Fruit fly (Drosophila melanogaster) whole organism, embryonic: ENCODE results near the gene ZnT86D.
A peak's percentile ranks its signal among the peaks of the same experiment; 100 is the strongest.

ENCODE experiments used
- ATbp ChIP-seq: fragments of 200-800 bp; sonication (Bioruptor generic); optimal IDR thresholded peaks from 2 replicates; lab custom pipeline; 2017; ENCODE audit warnings: missing biosample characterization, mild to moderate bottlenecking, missing genetic modification characterization, missing genetic modification reagents
- Antp ChIP-seq: fragments of 200-800 bp; sonication (Bioruptor generic); optimal IDR thresholded peaks from 3 replicates; lab custom pipeline; 2016; ENCODE audit warnings: missing biosample characterization, missing genetic modification characterization
- Atf3 ChIP-seq: fragments of 200-800 bp; sonication (Bioruptor generic); optimal IDR thresholded peaks from 3 replicates; lab custom pipeline; 2016; ENCODE audit warnings: missing biosample characterization, missing genetic modification characterization
- Atf6 ChIP-seq: fragments of 200-800 bp; sonication (Bioruptor generic); IDR thresholded peaks from 2 replicates; pipeline ENCODE4 v1.3.6; 2022; ENCODE audit warnings: missing biosample characterization, missing genetic modification characterization
- Awh ChIP-seq: fragments of 200-800 bp; sonication (Bioruptor generic); IDR thresholded peaks from 2 replicates; pipeline ENCODE4, ENCODE4 v1.3.6; 2022; ENCODE audit warnings: missing biosample characterization, missing genetic modification characterization
- Bteb2 ChIP-seq: fragments of 200-800 bp; sonication (Bioruptor generic); optimal IDR thresholded peaks from 2 replicates; lab custom pipeline; 2016; ENCODE audit warnings: missing biosample characterization, missing genetic modification characterization
- CG10431 ChIP-seq: fragments of 200-800 bp; sonication (Bioruptor generic); optimal IDR thresholded peaks from 3 replicates; lab custom pipeline; 2018; ENCODE audit warnings: missing biosample characterization, mild to moderate bottlenecking, missing genetic modification characterization
- CG12071 ChIP-seq: fragments of 200-800 bp; sonication (Bioruptor generic); optimal IDR thresholded peaks from 3 replicates; lab custom pipeline; 2018; ENCODE audit warnings: missing biosample characterization, mild to moderate bottlenecking, missing genetic modification characterization
- CG12299 ChIP-seq: fragments of 200-800 bp; sonication (Bioruptor generic); optimal IDR thresholded peaks from 2 replicates; lab custom pipeline; 2018; ENCODE audit warnings: missing biosample characterization, mild to moderate bottlenecking, missing genetic modification characterization
- CG13123 ChIP-seq: fragments of 200-800 bp; sonication (Bioruptor generic); optimal IDR thresholded peaks from 2 replicates; lab custom pipeline; 2016; ENCODE audit warnings: missing biosample characterization, missing genetic modification characterization
- CG15479 ChIP-seq: fragments of 200-800 bp; sonication (Bioruptor generic); optimal IDR thresholded peaks from 3 replicates; lab custom pipeline; 2019; ENCODE audit warnings: missing biosample characterization, mild to moderate bottlenecking, missing genetic modification characterization, moderate library complexity
- CG16815 ChIP-seq: fragments of 200-800 bp; sonication (Bioruptor generic); optimal IDR thresholded peaks from 3 replicates; lab custom pipeline; 2017; ENCODE audit warnings: missing biosample characterization, mild to moderate bottlenecking, missing genetic modification characterization
- CG17802 ChIP-seq: fragments of 200-800 bp; sonication (Bioruptor generic); optimal IDR thresholded peaks from 2 replicates; lab custom pipeline; 2018; ENCODE audit warnings: missing biosample characterization, mild to moderate bottlenecking, missing genetic modification characterization, moderate library complexity
- CG17829 ChIP-seq: fragments of 200-800 bp; optimal IDR thresholded peaks from 2 replicates; lab custom pipeline; 2019; ENCODE audit warnings: missing biosample characterization, mild to moderate bottlenecking, missing genetic modification characterization, moderate library complexity
- CG2202 ChIP-seq: fragments of 200-800 bp; sonication (Bioruptor generic); optimal IDR thresholded peaks from 2 replicates; lab custom pipeline; 2018; ENCODE audit warnings: missing biosample characterization, mild to moderate bottlenecking, missing genetic modification characterization
- CG3065 ChIP-seq: fragments of 200-800 bp; sonication (Bioruptor generic); optimal IDR thresholded peaks from 2 replicates; lab custom pipeline; 2016; ENCODE audit warnings: missing biosample characterization, missing genetic modification characterization
- CG31441 ChIP-seq: fragments of 200-800 bp; sonication (Bioruptor generic); IDR thresholded peaks from 2 replicates; pipeline ENCODE4 v1.3.6; 2022; ENCODE audit warnings: missing biosample characterization, missing genetic modification characterization
- CG33213 ChIP-seq: fragments of 200-800 bp; sonication (Bioruptor generic); optimal IDR thresholded peaks from 3 replicates; lab custom pipeline; 2016; ENCODE audit warnings: missing biosample characterization, missing genetic modification characterization
- CG34422 ChIP-seq: fragments of 200-800 bp; sonication (Bioruptor generic); IDR thresholded peaks from 3 replicates; pipeline ENCODE4 v1.3.6; 2022; ENCODE audit warnings: missing biosample characterization, missing genetic modification characterization
- CG4617 ChIP-seq: fragments of 200-800 bp; sonication (Bioruptor generic); optimal IDR thresholded peaks from 3 replicates; lab custom pipeline; 2016; ENCODE audit warnings: missing biosample characterization, missing genetic modification characterization, borderline replicate concordance
- CG7357 ChIP-seq: fragments of 200-800 bp; sonication (Bioruptor generic); IDR thresholded peaks from 3 replicates; pipeline ENCODE4 v1.3.6; 2022; ENCODE audit warnings: missing biosample characterization, missing genetic modification characterization
- CG8089 ChIP-seq: fragments of 200-800 bp; sonication (Bioruptor generic); optimal IDR thresholded peaks from 3 replicates; lab custom pipeline; 2016; ENCODE audit warnings: missing biosample characterization, missing genetic modification characterization
- CG8944 ChIP-seq: fragments of 200-800 bp; sonication (Bioruptor generic); optimal IDR thresholded peaks from 3 replicates; lab custom pipeline; 2016; ENCODE audit warnings: missing biosample characterization, missing genetic modification characterization
- Dad ChIP-seq: fragments of 200-800 bp; sonication (Bioruptor generic); optimal IDR thresholded peaks from 3 replicates; lab custom pipeline; 2016; ENCODE audit warnings: missing biosample characterization, missing genetic modification characterization
- Dfd ChIP-seq, 2 experiments: fragments of >200 bp; optimal IDR thresholded peaks; 2 replicates each; lab custom pipeline; 2017; ENCODE audit warnings: missing biosample characterization in 2 of 2, missing genetic modification characterization in 2 of 2
- Dll ChIP-seq: fragments of 200-800 bp; sonication (Bioruptor generic); IDR thresholded peaks from 4 replicates; pipeline ENCODE4 v1.3.6; 2022; ENCODE audit warnings: missing biosample characterization, missing genetic modification characterization; ENCODE audit not compliant: partially characterized antibody
- Ets65A ChIP-seq: fragments of 200-800 bp; sonication (Bioruptor generic); peaks from one replicate; lab custom pipeline; 2016; ENCODE audit warnings: missing biosample characterization, missing genetic modification characterization
- MBD-R2 ChIP-seq: fragments of 200-800 bp; sonication (Bioruptor generic); IDR thresholded peaks from 2 replicates; pipeline ENCODE4 v1.3.6; 2022; ENCODE audit warnings: missing biosample characterization, missing genetic modification characterization
- Max ChIP-seq: fragments of 200-800 bp; sonication (Bioruptor generic); optimal IDR thresholded peaks from 2 replicates; lab custom pipeline; 2016; ENCODE audit warnings: missing biosample characterization, mild to moderate bottlenecking, missing genetic modification characterization
- Med ChIP-seq: fragments of 200-800 bp; sonication (Bioruptor generic); peaks from one replicate; lab custom pipeline; 2016; ENCODE audit warnings: missing biosample characterization, missing genetic modification characterization, mild to moderate bottlenecking, inconsistent platforms, moderate library complexity
- Mes4 ChIP-seq: fragments of 200-800 bp; sonication (Bioruptor generic); optimal IDR thresholded peaks from 2 replicates; lab custom pipeline; 2016; ENCODE audit warnings: missing biosample characterization, missing genetic modification characterization
- NC2β ChIP-seq: fragments of 200-800 bp; sonication (Bioruptor generic); optimal IDR thresholded peaks from 2 replicates; lab custom pipeline; 2016; ENCODE audit warnings: missing biosample characterization, missing genetic modification characterization
- Neu2 ChIP-seq: fragments of 200-800 bp; sonication (Bioruptor generic); optimal IDR thresholded peaks from 3 replicates; lab custom pipeline; 2016; ENCODE audit warnings: missing biosample characterization, missing genetic modification characterization, borderline replicate concordance
- Pdp1 ChIP-seq, 2 experiments: fragments of 200-800 bp; sonication (Bioruptor generic); optimal IDR thresholded peaks; 3 replicates each; lab custom pipeline; 2016; ENCODE audit warnings: missing biosample characterization in 2 of 2, missing genetic modification characterization in 2 of 2, mild to moderate bottlenecking in 1 of 2, moderate library complexity in 1 of 2
- Scr ChIP-seq: fragments of 200-800 bp; sonication (Bioruptor generic); IDR thresholded peaks from 2 replicates; pipeline ENCODE4 v1.3.6; 2022; ENCODE audit warnings: missing biosample characterization, missing genetic modification characterization; ENCODE audit not compliant: partially characterized antibody
- Usf ChIP-seq: fragments of 200-800 bp; sonication (Bioruptor generic); optimal IDR thresholded peaks from 2 replicates; lab custom pipeline; 2017; ENCODE audit warnings: missing genotype, missing biosample characterization, missing genetic modification characterization
- amos ChIP-seq: fragments of 200-800 bp; sonication (Bioruptor generic); IDR thresholded peaks from 2 replicates; pipeline ENCODE4 v1.3.6; 2022; ENCODE audit warnings: missing biosample characterization, missing genetic modification characterization; ENCODE audit not compliant: partially characterized antibody
- bsh ChIP-seq, 2 experiments: fragments of 200-800 bp; sonication (Bioruptor generic); optimal IDR thresholded peaks; 2 replicates each; lab custom pipeline; 2017 to 2018; ENCODE audit warnings: mild to moderate bottlenecking in 2 of 2, missing biosample characterization in 2 of 2, missing genetic modification characterization in 2 of 2, moderate library complexity in 1 of 2
- chm ChIP-seq: fragments of 200-800 bp; sonication (Bioruptor generic); IDR thresholded peaks from 2 replicates; pipeline ENCODE4 v1.3.6; 2022; ENCODE audit warnings: missing biosample characterization, missing genetic modification characterization
- esg ChIP-seq: fragments of 200-800 bp; sonication (Bioruptor generic); conservative IDR thresholded peaks from 2 replicates; pipeline ENCODE4 v1.3.6; 2022; ENCODE audit warnings: missing biosample characterization, missing genetic modification characterization
- eyg ChIP-seq: fragments of 200-800 bp; sonication (Bioruptor generic); optimal IDR thresholded peaks from 3 replicates; lab custom pipeline; 2016; ENCODE audit warnings: missing biosample characterization, missing genetic modification characterization
- fru ChIP-seq: fragments of >200 bp; optimal IDR thresholded peaks from 2 replicates; lab custom pipeline; 2017
- grn ChIP-seq: fragments of 200-800 bp; sonication (Bioruptor generic); optimal IDR thresholded peaks from 3 replicates; lab custom pipeline; 2017; ENCODE audit warnings: missing biosample characterization, missing genetic modification characterization
- nom ChIP-seq: fragments of 200-800 bp; sonication (Bioruptor generic); optimal IDR thresholded peaks from 2 replicates; lab custom pipeline; 2017; ENCODE audit warnings: missing biosample characterization, missing genetic modification characterization, mild to moderate bottlenecking, moderate library complexity, missing genetic modification reagents
- onecut ChIP-seq: fragments of 200-800 bp; sonication (Bioruptor generic); IDR thresholded peaks from 2 replicates; pipeline ENCODE4 v1.3.6; 2022; ENCODE audit warnings: missing biosample characterization, missing genetic modification characterization
- pan ChIP-seq, 4 experiments: fragments of >200 bp in 3 of 4; fragments of 200-800 bp in 1 of 4; sonication (Bioruptor generic) in 1 of 4; optimal IDR thresholded peaks in 3 of 4; IDR thresholded peaks in 1 of 4; 2 replicates each; pipeline versions ENCODE4 v1.3.6 to Lab custom; 2017 to 2022; ENCODE audit warnings: missing biosample characterization in 2 of 4, missing genetic modification characterization in 2 of 4, mixed read lengths in 1 of 4
- pb ChIP-seq: fragments of 200-800 bp; sonication (Bioruptor generic); optimal IDR thresholded peaks from 3 replicates; lab custom pipeline; 2016; ENCODE audit warnings: missing biosample characterization, missing genetic modification characterization
- slp2 ChIP-seq: fragments of 200-800 bp; sonication (Bioruptor generic); optimal IDR thresholded peaks from 2 replicates; lab custom pipeline; 2016; ENCODE audit warnings: missing biosample characterization, missing genetic modification characterization
- vvl ChIP-seq: fragments of 200-800 bp; sonication (Bioruptor generic); IDR thresholded peaks from 2 replicates; pipeline ENCODE4 v1.3.6; 2022; ENCODE audit warnings: missing biosample characterization, missing genetic modification characterization
- wor ChIP-seq: fragments of 200-800 bp; sonication (Bioruptor generic); IDR thresholded peaks from 2 replicates; pipeline ENCODE4 v1.3.6; 2022; ENCODE audit warnings: missing biosample characterization, missing genetic modification characterization

Gene ZnT86D

dm6 chr3R:11216156-11216630 lies 1.9 kb upstream of the ZnT86D start, which contains the start of the genes RpS25 and CG4820 (continued):
- TF ChIP-seq bsh (GFP tag; optimal IDR thresholded peaks at IDR 0.05; lab: Kevin White, UChicago) = peak; percentile 36 to 81
- TF ChIP-seq onecut (GFP tag; lab: Robert Waterston, UW) = peak; percentile 93
- peak; percentile 98 for TF ChIP-seq NC2β (GFP tag; lab: Kevin White, UChicago)
- TF ChIP-seq CG17802 = peak; percentile 82
- peak; percentile 80 for TF ChIP-seq CG8944 (GFP tag; lab: Kevin White, UChicago)
- peak; percentile 89 for TF ChIP-seq Atf6 (GFP tag; lab: Robert Waterston, UW)
- TF ChIP-seq CG15479 = peak; percentile 94
- TF ChIP-seq grn (GFP tag; lab: Kevin White, UChicago) = peak; percentile 76
- peak; percentile 89 for TF ChIP-seq amos
- TF ChIP-seq Max (GFP tag; lab: Kevin White, UChicago) = peak; percentile 94
- TF ChIP-seq CG34422 (GFP tag; lab: Robert Waterston, UW) = peak; percentile 90
- no peak for TF ChIP-seq pan (optimal IDR thresholded peaks at IDR 0.05; lab: Kevin White, UChicago)
- TF ChIP-seq pan (GFP tag; optimal IDR thresholded peaks at IDR 0.05 in 1 of 2, IDR thresholded peaks at IDR 0.05 in 1 of 2) = peak in 1 of 2 experiments; percentile 89
- TF ChIP-seq fru (lab: Kevin White, UChicago) = no peak
- peak; percentile 93 for TF ChIP-seq Dll (GFP tag; lab: Robert Waterston, UW)
- TF ChIP-seq CG13123 (GFP tag; lab: Kevin White, UChicago) = peak; percentile 82
- peak; percentile 90 for TF ChIP-seq nom (GFP tag; lab: Kevin White, UChicago)
- TF ChIP-seq Pdp1 (GFP tag; optimal IDR thresholded peaks at IDR 0.05; lab: Kevin White, UChicago) = peak; percentile 86 to 91
- TF ChIP-seq ATbp (GFP tag; lab: Kevin White, UChicago) = peak; percentile 87
- TF ChIP-seq Atf3 (GFP tag; lab: Kevin White, UChicago) = peak; percentile 86
- TF ChIP-seq CG31441 (GFP tag; lab: Robert Waterston, UW) = peak; percentile 89
- TF ChIP-seq CG2202 (tag; lab: Kevin White, UChicago) = peak; percentile 85
- 0 out of 3 replicates have a peak, but pooled peaks have one; percentile 31 for TF ChIP-seq CG7357 (GFP tag; lab: Robert Waterston, UW)
- peak; percentile 93 for TF ChIP-seq Dad (GFP tag; lab: Kevin White, UChicago)
- peak; percentile 94 for TF ChIP-seq eyg (GFP tag; lab: Kevin White, UChicago)
- TF ChIP-seq pb (GFP tag; lab: Kevin White, UChicago) = peak; percentile 93
- peak; percentile 85 for TF ChIP-seq Neu2 (GFP tag; lab: Kevin White, UChicago)
- TF ChIP-seq CG3065 (GFP tag; lab: Kevin White, UChicago) = peak; percentile 74
- TF ChIP-seq Ets65A (GFP tag; lab: Kevin White, UChicago) = peak; percentile 99
- peak; percentile 96 for TF ChIP-seq CG33213 (GFP tag; lab: Kevin White, UChicago)
- TF ChIP-seq Usf = peak; percentile 80
- TF ChIP-seq vvl (GFP tag; lab: Robert Waterston, UW) = peak; percentile 91
- TF ChIP-seq CG12299 (tag; lab: Kevin White, UChicago) = peak; percentile 90
- TF ChIP-seq Scr (GFP tag; lab: Robert Waterston, UW) = peak; percentile 92
- peak; percentile 76 for TF ChIP-seq Antp (GFP tag; lab: Kevin White, UChicago)
- TF ChIP-seq Bteb2 (GFP tag; lab: Kevin White, UChicago) = peak; percentile 87
- peak; percentile 94 for TF ChIP-seq CG12071 (GFP tag; lab: Kevin White, UChicago)
- TF ChIP-seq CG16815 (GFP tag; lab: Kevin White, UChicago) = peak; percentile 57
- peak; percentile 93 for TF ChIP-seq CG8089 (GFP tag; lab: Kevin White, UChicago)
- peak; percentile 99 for TF ChIP-seq Med (GFP tag; lab: Kevin White, UChicago)
- peak; percentile 90 for TF ChIP-seq chm
- TF ChIP-seq Mes4 = peak; percentile 97
- peak; percentile 89 for TF ChIP-seq CG17829 (tag; lab: Kevin White, UChicago)
- peak; percentile 29; the same call in 1 of the 2 replicates for TF ChIP-seq esg (GFP tag; lab: Robert Waterston, UW)
- TF ChIP-seq Dfd (GFP tag; optimal IDR thresholded peaks at IDR 0.05; lab: Kevin White, UChicago) = no peak
- TF ChIP-seq Awh = peak; percentile 78
- TF ChIP-seq CG4617 (GFP tag; lab: Kevin White, UChicago) = peak; percentile 97
- TF ChIP-seq CG10431 (GFP tag; lab: Kevin White, UChicago) = peak; percentile 87
- TF ChIP-seq slp2 (GFP tag; lab: Kevin White, UChicago) = peak; percentile 90
- peak; percentile 91 for TF ChIP-seq MBD-R2 (GFP tag; lab: Robert Waterston, UW)
- TF ChIP-seq wor = 0 out of 2 replicates have a peak, but pooled peaks have one; percentile 44
